Fruit fly (Drosophila melanogaster) whole organism, adult: ENCODE data around the gene CG1840.

Experiments
- CG11617 ChIP-seq: fragments of 200-800 bp; sonication (Bioruptor generic); optimal IDR thresholded peaks from 2 replicates; lab custom pipeline; 2017; ENCODE audit warnings: mild to moderate bottlenecking, missing biosample characterization, missing genetic modification reagents, missing genetic modification characterization
- CG12768 ChIP-seq: fragments of 200-800 bp; sonication (Bioruptor generic); optimal IDR thresholded peaks from 2 replicates; lab custom pipeline; 2017; ENCODE audit warnings: missing biosample characterization, missing genetic modification characterization, mild to moderate bottlenecking, moderate library complexity, missing genetic modification reagents
- CG14711 ChIP-seq: fragments of 200-800 bp; sonication (Bioruptor generic); optimal IDR thresholded peaks from 2 replicates; lab custom pipeline; 2018; ENCODE audit warnings: missing biosample characterization, mild to moderate bottlenecking, missing genetic modification characterization, moderate library complexity
- CG1620 ChIP-seq: fragments of 200-800 bp; sonication (Bioruptor generic); optimal IDR thresholded peaks from 2 replicates; lab custom pipeline; 2016; ENCODE audit warnings: missing biosample characterization, missing genetic modification characterization
- CG33017 ChIP-seq: fragments of 200-800 bp; sonication (Bioruptor generic); optimal IDR thresholded peaks from 2 replicates; lab custom pipeline; 2018; ENCODE audit warnings: missing biosample characterization, mild to moderate bottlenecking, missing genetic modification characterization, moderate library complexity
- CG5204 ChIP-seq: fragments of 200-800 bp; sonication (Bioruptor generic); optimal IDR thresholded peaks from 2 replicates; lab custom pipeline; 2016; ENCODE audit warnings: missing biosample characterization, missing genetic modification characterization
- CG7045 ChIP-seq: fragments of 200-800 bp; sonication (Bioruptor generic); optimal IDR thresholded peaks from 2 replicates; lab custom pipeline; 2017; ENCODE audit warnings: missing biosample characterization, mild to moderate bottlenecking, missing genetic modification characterization
- Hr96 ChIP-seq: fragments of 200-800 bp; sonication (Bioruptor generic); optimal IDR thresholded peaks from 2 replicates; lab custom pipeline; 2016; ENCODE audit warnings: missing biosample characterization, missing genetic modification characterization
- bab1 ChIP-seq: fragments of 200-800 bp; sonication (Bioruptor generic); optimal IDR thresholded peaks from 3 replicates; lab custom pipeline; 2019; ENCODE audit warnings: missing biosample characterization, mild to moderate bottlenecking, missing genetic modification characterization, moderate library complexity
- cnc ChIP-seq, 2 experiments: fragments of >200 bp; optimal IDR thresholded peaks; 2 replicates each; lab custom pipeline; 2017
- kay ChIP-seq: fragments of 200-800 bp; sonication (Bioruptor generic); peaks from one replicate; lab custom pipeline; 2016; ENCODE audit warnings: missing biosample characterization, missing genetic modification characterization, borderline replicate concordance
- pad ChIP-seq: fragments of 200-800 bp; sonication (Bioruptor generic); optimal IDR thresholded peaks from 3 replicates; lab custom pipeline; 2017; ENCODE audit warnings: missing biosample characterization, missing genetic modification characterization, mild to moderate bottlenecking, moderate library complexity, missing genetic modification reagents
- tj ChIP-seq: fragments of 200-800 bp; sonication (Bioruptor generic); optimal IDR thresholded peaks from 3 replicates; lab custom pipeline; 2017; ENCODE audit warnings: missing biosample characterization, mild to moderate bottlenecking, missing genetic modification characterization, moderate library complexity

- TF ChIP-seq cnc (optimal IDR thresholded peaks at IDR 0.05; lab: Kevin White, UChicago) (no peak), CG5204 (GFP tag; lab: Kevin White, UChicago) (no peak), pad (GFP tag; lab: Kevin White, UChicago) (peak; percentile 89), CG7045 (GFP tag; lab: Kevin White, UChicago) (no peak), CG11617 (GFP tag; lab: Kevin White, UChicago) (no peak), CG1620 (GFP tag; lab: Kevin White, UChicago) (no peak), CG12768 (GFP tag; lab: Kevin White, UChicago) (no peak), kay (GFP tag; lab: Kevin White, UChicago) (peak; percentile 39), CG14711 (tag; lab: Kevin White, UChicago) (no peak), Hr96 (GFP tag; lab: Kevin White, UChicago) (no peak), CG33017 (no peak), tj (GFP tag; lab: Kevin White, UChicago) (no peak), bab1 (GFP tag; lab: Kevin White, UChicago) (peak; percentile 40)
Observed at dm6 chrX:11922650-11923237, 34.6 kb downstream of the CG1840 start.
